Fruit fly (Drosophila melanogaster): ENCODE data around the gene Prosbeta6.

DNA sequence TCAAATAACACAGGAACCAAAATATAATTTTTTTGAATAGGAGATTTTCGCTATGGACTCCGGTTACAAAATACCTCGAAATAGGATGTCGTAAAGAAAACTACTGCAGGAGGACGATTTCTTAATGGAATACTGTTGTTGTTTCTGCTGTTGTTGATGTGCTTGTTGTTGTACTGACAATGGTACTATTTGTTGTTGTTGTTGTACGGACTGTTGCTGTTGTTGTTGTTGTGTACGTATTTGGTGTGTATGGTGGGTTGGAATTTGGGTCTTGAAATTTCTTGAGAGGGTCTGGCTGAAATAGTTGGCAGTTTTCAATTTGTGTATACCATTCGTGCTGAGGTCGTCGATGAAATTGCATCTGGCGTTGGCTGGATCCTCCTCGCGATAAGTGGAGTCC lies 16.0 kb upstream of the Prosbeta6 start:
- TF ChIP-seq CG11294 (GFP tag; IDR thresholded peaks at IDR 0.05), result no peak
- TF ChIP-seq Ets21C (GFP tag; optimal IDR thresholded peaks at IDR 0.05), result no peak
- TF ChIP-seq CG15336 (GFP tag; IDR thresholded peaks at IDR 0.05), result no peak
- TF ChIP-seq Sox102F (GFP tag; optimal IDR thresholded peaks at IDR 0.05), result no peak
- TF ChIP-seq OdsH (GFP tag; optimal IDR thresholded peaks at IDR 0.05), result no peak
- TF ChIP-seq CG4318 (GFP tag; optimal IDR thresholded peaks at IDR 0.05), result no peak
- no peak for TF ChIP-seq CG6854 (GFP tag; optimal IDR thresholded peaks at IDR 0.05)
- no peak for TF ChIP-seq CG8632 (GFP tag; optimal IDR thresholded peaks at IDR 0.05)
- no peak for TF ChIP-seq CG11902 (GFP tag; optimal IDR thresholded peaks at IDR 0.05)

All from whole organism, prepupa.